Worm (Caenorhabditis elegans) whole organism, L4/young adult: ENCODE data around the gene ZK856.11.

Experiments
- W03F9.2 ChIP-seq: fragments of 150-350 bp; optimal IDR thresholded peaks from 2 replicates; lab custom pipeline; 2014; ENCODE audit warnings: missing biosample characterization, missing genetic modification characterization
- dao-5 ChIP-seq: sonication (generic microtip); optimal IDR thresholded peaks from 2 replicates; lab custom pipeline; 2016; ENCODE audit warnings: missing genotype, missing genetic modification characterization, moderate library complexity, missing compliant biosample characterization
- him-1 ChIP-seq: sonication (generic microtip); optimal IDR thresholded peaks from 2 replicates; lab custom pipeline; 2016; ENCODE audit warnings: missing genotype, missing genetic modification reagents, missing genetic modification characterization, missing compliant biosample characterization

The ZK856.11 gene

DNA sequence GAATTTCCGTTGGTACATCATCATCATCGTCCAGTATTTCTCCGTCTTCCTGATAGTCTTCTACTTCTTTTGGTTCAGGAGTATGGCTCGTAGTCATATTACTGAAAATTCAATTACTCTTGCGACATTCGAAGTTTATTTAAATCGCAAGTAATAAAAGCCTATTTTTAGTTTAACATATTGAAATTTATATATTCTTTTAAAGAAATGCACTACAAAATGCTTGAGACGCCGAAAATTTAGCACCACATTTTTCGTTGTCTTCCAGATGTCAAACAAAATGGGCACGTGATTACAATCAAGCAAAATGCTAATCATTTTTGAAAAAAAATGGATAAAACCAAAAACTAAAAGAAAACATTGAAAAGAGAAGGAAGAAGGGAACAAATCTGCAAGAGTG is 7.3 kb upstream of the ZK856.11 start, which contains the start of gene zhit-3:
Gene zhit-3, minus strand, starts transcription at position 101 of the 400 bp plus-strand sequence.
- TF ChIP-seq dao-5 (tag; lab: Kevin White, UChicago) (no peak), him-1 (tag; lab: Kevin White, UChicago) (no peak), W03F9.2 (tag; lab: Kevin White, UChicago) (no peak)

DNA sequence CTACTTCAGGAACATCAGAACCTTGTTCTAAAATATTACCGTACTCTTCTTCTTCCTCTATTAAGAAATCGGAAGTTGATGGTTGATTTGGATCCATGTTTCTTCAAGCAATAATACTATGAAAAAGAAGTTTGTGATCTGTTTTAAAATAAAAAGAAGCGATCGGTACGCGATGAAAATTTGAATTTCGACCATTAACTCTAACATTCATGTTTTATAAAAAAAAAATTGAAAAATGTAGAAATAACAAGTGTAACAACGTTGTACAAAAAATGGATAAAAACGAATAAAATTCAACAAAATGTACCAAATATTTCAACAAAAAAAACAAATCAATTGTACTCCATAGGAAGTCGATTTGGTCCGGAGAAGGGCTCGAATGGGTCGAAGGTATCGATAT is 5.5 kb upstream of the ZK856.11 start, which contains the start of gene tftc-3:
Gene tftc-3, minus strand, starts transcription at position 101 of the 400 bp plus-strand sequence.
- no peak for TF ChIP-seq dao-5 (tag; lab: Kevin White, UChicago)
- no peak for TF ChIP-seq W03F9.2 (tag; lab: Kevin White, UChicago)
- TF ChIP-seq him-1 (tag; lab: Kevin White, UChicago), result no peak

DNA sequence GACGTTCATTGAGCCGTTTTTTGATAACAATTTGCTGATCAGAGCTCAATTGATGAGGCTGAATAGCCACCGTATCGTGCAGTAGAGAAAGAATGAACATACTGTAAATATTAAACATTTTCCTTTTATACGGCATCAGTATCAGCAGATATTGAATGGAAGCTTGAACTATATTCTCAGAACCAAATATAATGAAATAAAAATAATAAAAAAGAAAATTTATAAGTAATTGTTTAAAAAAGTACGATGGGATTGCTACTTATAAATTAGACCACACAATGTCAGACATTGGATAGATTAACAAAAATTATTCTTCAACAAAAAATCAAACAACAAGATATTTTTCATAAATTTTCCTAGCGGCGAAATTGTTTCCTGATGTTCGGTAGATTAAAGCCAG is 1.8 kb upstream of the ZK856.11 start, which contains the start of gene rpc-25:
Gene rpc-25, minus strand, starts transcription at position 101 of the 400 bp plus-strand sequence.
- TF ChIP-seq dao-5 (tag; lab: Kevin White, UChicago) (no peak), W03F9.2 (tag; lab: Kevin White, UChicago) (no peak), him-1 (tag; lab: Kevin White, UChicago) (no peak)

DNA sequence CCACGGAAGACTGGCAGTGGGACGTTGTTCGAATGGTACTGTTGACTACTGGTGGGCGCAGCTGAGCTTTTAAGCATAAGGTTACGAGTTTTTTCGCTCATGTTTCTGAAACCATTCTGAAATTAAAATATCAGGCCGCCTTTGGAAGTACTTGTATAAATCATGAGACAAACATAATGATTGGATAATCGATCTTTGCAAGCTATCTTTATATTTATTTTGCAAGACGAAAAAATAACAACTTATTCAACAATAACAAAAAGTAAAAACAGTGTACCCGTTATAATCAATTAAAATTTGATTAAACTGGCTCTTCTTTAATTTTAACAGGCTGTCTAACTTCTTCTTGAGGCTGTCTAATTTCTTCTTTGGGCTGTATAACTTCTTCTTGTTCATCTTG is 745 bp upstream of the ZK856.11 start, which contains the start of gene ZK856.16:
Gene ZK856.16, minus strand, starts transcription at position 101 of the 400 bp plus-strand sequence.
- TF ChIP-seq W03F9.2 (tag; lab: Kevin White, UChicago), result no peak

DNA sequence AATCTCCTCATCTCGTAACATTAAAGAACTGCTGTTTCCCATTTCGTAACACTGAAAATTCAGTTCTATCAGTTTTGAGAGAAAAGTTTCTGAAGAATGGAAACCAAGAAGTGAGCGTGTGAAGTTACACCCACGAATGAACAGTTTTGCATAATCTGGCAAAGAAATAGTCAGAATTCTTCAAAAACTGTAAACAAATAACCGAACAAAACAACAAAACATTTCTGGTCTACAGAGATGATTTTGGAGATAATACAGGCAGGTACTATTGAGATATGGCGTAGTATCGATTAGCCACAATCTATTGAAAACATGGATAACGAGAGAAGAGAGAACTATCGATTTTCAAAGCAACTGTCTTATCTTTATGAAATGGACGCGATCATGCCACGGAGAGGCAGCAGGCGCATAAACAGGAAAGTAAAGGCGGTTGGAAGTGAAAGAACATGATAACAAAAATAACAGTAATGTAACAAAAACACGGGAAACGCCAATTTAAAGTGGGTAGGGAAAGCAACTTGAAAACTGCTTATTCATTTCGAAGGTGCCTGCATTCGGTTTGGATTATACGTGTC is 1.2 kb downstream of the ZK856.11 start, which contains the start of gene chpf-1:
Gene chpf-1, minus strand, starts transcription at position 51 of the 575 bp plus-strand sequence.
- TF ChIP-seq W03F9.2 (tag; lab: Kevin White, UChicago), result no peak
- TF ChIP-seq him-1 (tag; lab: Kevin White, UChicago), result no peak
- TF ChIP-seq dao-5 (tag; lab: Kevin White, UChicago), result no peak

DNA sequence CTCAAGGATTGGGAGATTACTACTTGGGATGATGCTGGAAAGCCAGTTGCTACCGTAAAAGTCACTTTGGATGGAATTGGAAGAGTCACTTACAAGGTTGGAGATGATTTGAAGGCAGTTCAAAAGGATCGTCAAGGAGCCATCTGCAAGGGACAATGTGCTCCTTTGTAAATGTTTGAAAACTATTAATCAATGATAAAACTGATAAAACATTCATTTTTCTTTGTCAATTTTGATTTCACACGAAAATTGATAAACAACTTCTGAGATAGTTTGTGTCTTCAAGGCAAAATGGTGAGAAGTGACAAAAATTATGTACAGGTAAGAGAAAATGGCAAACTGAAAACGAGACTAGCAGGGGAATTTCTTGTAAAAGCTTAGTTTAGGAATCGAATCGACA is 2.4 kb downstream of the ZK856.11 start:
- TF ChIP-seq him-1 (tag; lab: Kevin White, UChicago), result no peak
- no peak for TF ChIP-seq W03F9.2 (tag; lab: Kevin White, UChicago)
- no peak for TF ChIP-seq dao-5 (tag; lab: Kevin White, UChicago)

DNA sequence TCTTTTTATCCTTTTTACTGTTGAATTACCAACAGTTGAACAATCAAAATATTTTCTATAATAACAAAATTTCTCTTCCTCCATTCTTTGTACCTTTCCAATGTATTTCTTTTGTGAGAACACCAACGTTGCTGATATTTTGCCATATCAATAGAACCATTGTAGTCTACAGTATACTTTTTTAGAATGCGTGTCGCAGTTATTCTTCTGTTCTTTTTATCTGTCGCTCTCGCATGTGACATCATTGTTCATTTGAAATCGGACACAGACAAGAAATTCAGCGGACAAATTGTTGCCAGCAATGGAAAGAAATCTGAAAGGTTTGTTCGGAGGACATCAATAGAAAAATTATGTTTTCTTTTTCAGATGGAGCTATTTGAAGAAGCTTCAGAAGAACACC is 2.8 kb downstream of the ZK856.11 start, which contains the start of gene ZK856.7:
Gene ZK856.7, plus strand, starts transcription at position 186 of the 400 bp plus-strand sequence.
- TF ChIP-seq W03F9.2 (tag; lab: Kevin White, UChicago) (no peak), him-1 (tag; lab: Kevin White, UChicago) (no peak), dao-5 (tag; lab: Kevin White, UChicago) (no peak)

DNA sequence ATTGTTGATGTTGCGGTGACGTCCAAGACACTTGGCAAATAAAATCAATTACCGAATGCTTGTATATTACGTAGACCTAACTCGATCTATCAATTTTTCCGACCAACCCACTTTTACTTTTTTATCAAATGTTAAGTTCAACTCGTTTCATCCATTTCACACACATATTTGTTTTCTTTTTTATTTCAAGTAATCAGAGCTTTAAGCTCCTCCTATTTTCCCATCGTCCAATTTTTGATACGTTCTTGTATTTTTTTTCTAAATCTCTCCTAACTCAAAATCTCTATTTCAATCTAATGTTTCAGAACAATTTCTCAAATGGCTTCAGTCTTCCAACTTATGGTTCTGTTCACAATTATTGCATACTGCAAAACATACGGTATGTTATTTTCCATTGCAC is 6.4 kb downstream of the ZK856.11 start, which contains the start of gene ZK856.6:
Gene ZK856.6, plus strand, starts transcription at position 301 of the 400 bp plus-strand sequence.
- TF ChIP-seq him-1 (tag; lab: Kevin White, UChicago), result no peak

DNA sequence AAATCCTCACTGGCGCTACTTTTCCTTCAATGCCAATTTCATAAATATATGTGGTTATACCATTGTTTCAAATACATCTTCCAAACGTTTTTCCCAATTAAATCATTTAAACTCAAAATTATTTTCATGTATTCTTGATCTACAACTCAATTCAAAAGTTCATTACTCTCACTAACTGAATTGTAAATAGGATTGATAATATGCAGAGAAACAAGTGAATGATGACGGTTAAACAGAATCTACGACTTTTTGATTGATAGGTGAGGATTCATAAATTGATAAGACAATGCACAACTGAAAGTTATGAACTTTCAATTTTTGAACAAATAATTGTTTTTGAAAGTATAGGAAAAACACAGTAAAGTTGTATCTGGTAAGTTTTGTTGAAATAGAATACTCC is 13.5 kb downstream of the ZK856.11 start:
- TF ChIP-seq W03F9.2 (tag; lab: Kevin White, UChicago) (no peak), dao-5 (tag; lab: Kevin White, UChicago) (no peak), him-1 (tag; lab: Kevin White, UChicago) (no peak)

DNA sequence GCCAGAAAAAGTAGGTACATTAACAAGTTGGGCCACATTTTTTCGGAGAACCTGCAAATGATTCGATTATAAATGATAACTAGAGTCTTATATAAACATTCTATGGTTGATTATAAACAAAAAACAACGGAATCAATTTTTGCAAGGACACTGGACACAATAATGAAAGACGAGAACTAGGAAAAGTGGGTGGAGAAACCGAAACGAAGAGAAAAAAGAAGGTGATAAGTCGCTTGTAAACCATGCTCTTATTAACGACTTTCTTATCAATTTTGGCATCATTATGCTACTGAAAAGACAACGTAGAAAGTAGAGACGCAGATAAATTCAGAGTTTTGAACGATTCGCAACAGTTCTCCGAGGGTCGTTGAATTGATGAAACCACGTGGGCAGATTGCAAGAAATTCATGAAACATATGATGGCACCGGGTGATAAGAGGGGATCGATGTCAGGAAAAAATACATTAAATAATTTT is 14.6 kb downstream of the ZK856.11 start, which contains the start of gene ZK856.5:
Gene ZK856.5, minus strand, starts transcription at position 51 of the 476 bp plus-strand sequence.
- no peak for TF ChIP-seq him-1 (tag; lab: Kevin White, UChicago)
- TF ChIP-seq dao-5 (tag; lab: Kevin White, UChicago), result no peak
- TF ChIP-seq W03F9.2 (tag; lab: Kevin White, UChicago), result no peak

DNA sequence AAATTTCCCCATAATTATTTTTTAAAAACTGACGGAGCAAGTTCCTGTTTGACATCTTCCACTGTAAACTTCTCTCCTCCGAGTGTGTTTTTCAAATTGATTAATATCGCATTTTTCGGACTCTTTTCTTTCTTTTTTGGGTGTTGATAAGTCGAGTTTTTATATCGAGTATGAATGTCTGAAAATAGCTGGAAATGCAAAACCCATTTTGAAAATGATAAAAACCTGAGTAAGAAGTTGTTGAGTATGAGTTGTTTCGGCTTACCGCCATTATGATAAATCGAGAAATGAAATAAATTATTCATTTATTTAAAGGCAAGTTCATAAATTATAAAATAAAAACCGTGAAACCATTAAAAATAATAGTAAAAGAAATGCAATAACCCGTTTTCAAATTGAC is 19.0 kb downstream of the ZK856.11 start, which contains the start of gene ZK856.18:
Gene ZK856.18, minus strand, starts transcription at position 289 of the 400 bp plus-strand sequence.
- no peak for TF ChIP-seq dao-5 (tag; lab: Kevin White, UChicago)
- no peak for TF ChIP-seq W03F9.2 (tag; lab: Kevin White, UChicago)
- TF ChIP-seq him-1 (tag; lab: Kevin White, UChicago), result no peak

DNA sequence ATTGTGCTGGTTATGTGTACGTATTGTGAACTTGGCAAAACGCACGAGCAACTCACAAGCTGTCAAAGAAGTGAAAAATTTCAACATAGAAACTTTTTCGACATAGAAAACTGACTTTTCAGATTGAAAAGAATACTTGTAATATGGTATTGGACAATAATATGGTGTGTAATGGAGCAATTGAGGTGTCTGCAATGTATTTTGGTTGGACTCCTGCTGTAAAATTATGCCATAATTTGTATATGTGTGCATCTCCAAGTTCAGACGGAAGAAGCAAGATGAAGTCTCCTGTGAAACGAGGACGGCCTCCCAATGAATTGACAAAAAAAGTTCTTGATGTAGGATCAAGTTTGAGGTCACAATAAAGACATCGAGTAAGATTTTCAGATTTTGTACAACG is 20.9 kb downstream of the ZK856.11 start:
- TF ChIP-seq him-1 (tag; lab: Kevin White, UChicago) (no peak), dao-5 (tag; lab: Kevin White, UChicago) (no peak), W03F9.2 (tag; lab: Kevin White, UChicago) (no peak)

DNA sequence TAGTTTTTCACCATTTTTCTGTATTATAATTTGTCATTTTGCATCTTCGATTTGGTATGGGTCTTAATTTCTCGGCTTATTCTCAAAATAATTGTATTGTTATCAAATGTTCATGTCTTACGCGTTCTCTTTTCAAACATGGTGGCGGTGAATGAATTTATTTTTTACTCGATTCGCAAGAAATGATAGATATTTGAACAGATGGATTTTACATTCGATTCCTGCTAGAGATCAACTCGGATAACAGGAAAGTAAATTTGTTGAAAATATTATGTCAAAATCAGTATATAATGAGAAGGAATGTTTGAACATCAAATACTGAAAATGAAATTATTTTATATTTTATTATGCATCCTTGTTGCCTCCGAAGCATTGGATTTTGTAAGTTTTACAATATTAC is 21.8 kb downstream of the ZK856.11 start, which contains the start of gene ZK856.4:
Gene ZK856.4, plus strand, starts transcription at position 301 of the 400 bp plus-strand sequence.
- TF ChIP-seq W03F9.2 (tag; lab: Kevin White, UChicago), result no peak

DNA sequence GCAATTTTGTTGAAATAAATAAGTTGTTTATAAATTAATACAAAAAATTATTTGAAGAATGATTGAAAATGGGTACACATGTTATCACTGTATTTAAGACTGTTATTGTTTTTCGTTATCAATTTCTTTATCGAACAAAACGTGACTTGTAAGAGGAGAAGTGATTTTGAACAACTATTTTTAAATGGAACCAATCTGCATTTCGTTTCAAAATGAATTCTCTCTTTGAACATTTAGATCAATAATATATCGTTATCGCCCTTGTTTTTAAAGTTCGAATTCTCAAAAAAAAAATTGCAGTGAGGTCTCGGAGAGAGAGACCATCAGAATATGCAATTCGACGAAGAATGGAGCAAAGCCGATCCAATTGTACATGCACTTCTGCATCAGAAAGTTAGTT is 25.5 kb downstream of the ZK856.11 start, which contains the start of gene cul-5:
Gene cul-5, plus strand, starts transcription at position 301 of the 400 bp plus-strand sequence.
- TF ChIP-seq W03F9.2 (tag; lab: Kevin White, UChicago) (no peak), dao-5 (tag; lab: Kevin White, UChicago) (no peak), him-1 (tag; lab: Kevin White, UChicago) (no peak)
